Fruit fly (Drosophila melanogaster): ENCODE data around the gene S6KL.

Gene S6KL

DNA sequence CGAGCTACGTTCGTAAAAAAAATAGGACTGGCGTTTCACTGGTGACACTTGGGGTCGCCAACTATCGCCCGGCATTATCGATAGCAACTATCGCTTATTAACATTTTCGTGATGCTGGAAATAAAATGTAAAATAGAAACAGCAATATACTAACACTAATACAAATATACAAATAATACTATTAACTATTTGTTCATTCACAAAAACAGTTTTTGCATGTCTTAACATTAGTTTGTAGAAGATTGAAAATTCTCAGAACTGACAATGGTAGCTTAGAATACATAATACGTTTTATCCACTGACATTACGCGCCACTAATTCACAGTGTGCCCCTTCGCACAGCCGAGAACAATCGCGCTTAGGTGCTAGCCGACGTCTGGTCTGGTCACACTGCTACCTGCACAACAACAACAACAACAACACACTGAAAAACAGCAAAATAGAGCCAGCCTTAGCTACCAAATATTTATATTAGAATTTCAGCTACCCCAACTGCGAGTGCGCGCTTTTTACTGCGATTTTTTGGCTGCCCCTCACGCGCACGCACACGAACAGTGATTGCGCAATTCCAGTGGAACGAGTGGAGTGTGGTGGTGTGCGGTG is at the start of gene S6KL, which contains the start of gene CG6961:
Gene S6KL, plus strand, starts transcription at position 322 of the 603 bp plus-strand sequence.
Gene CG6961, minus strand, starts transcription at position 68 of the 603 bp plus-strand sequence.
- peak; percentile 12 for TF ChIP-seq CG8159 (tag; optimal IDR thresholded peaks at IDR 0.05)
- no peak for TF ChIP-seq EcR (GFP tag; optimal IDR thresholded peaks at IDR 0.05)
- no peak for TF ChIP-seq Pif1A (GFP tag; optimal IDR thresholded peaks at IDR 0.05)
- no peak for TF ChIP-seq CG4496 (GFP tag; IDR thresholded peaks at IDR 0.05)
- no peak for TF ChIP-seq Pif1B (GFP tag; optimal IDR thresholded peaks at IDR 0.05)

DNA sequence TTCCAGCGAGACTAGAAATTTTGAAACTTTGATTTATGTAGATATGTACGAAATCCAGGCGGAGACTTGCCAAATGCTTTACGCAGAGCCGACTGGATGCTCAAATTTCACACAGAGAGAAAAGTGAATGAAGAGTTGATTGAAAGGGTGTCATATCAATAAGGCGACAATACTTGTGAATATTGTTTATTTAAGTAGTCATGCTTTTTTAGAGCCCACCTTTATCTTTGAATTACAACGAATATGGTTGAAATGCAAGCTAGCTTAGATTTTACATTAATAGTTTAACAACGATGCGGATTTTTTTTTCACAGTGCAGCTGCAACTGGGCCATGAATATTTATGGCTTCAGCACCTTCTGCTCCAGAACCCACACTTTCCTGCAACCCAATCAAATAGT is 48.5 kb upstream of the S6KL start, which contains the start of gene CG6873:
Gene CG6873, minus strand, starts transcription at position 101 of the 400 bp plus-strand sequence.
- no peak for TF ChIP-seq CG34367 (tag; optimal IDR thresholded peaks at IDR 0.05)
- TF ChIP-seq gl (tag; optimal IDR thresholded peaks at IDR 0.05): no peak
- no peak for TF ChIP-seq CG12605 (GFP tag; IDR thresholded peaks at IDR 0.05)
- TF ChIP-seq Pif1B (GFP tag; optimal IDR thresholded peaks at IDR 0.05): no peak
- no peak for TF ChIP-seq CG8301 (tag; optimal IDR thresholded peaks at IDR 0.05)
- TF ChIP-seq Pif1A (GFP tag; optimal IDR thresholded peaks at IDR 0.05): no peak
- no peak for TF ChIP-seq fd96Ca (GFP tag; IDR thresholded peaks at IDR 0.05)
- TF ChIP-seq Ets98B (GFP tag; IDR thresholded peaks at IDR 0.05): no peak
- TF ChIP-seq CG13204 (GFP tag; optimal IDR thresholded peaks at IDR 0.05): no peak
- TF ChIP-seq Snoo (tag; optimal IDR thresholded peaks at IDR 0.05): no peak
- no peak for TF ChIP-seq CG14655 (GFP tag; optimal IDR thresholded peaks at IDR 0.05)
- no peak for TF ChIP-seq CG32121 (GFP tag; IDR thresholded peaks at IDR 0.05)
- no peak for TF ChIP-seq CG9948 (tag; optimal IDR thresholded peaks at IDR 0.05)
- TF ChIP-seq CG8159 (tag; optimal IDR thresholded peaks at IDR 0.05): no peak
- no peak for TF ChIP-seq D1 (tag; optimal IDR thresholded peaks at IDR 0.05)
- TF ChIP-seq rn (GFP tag; IDR thresholded peaks at IDR 0.05): no peak

DNA sequence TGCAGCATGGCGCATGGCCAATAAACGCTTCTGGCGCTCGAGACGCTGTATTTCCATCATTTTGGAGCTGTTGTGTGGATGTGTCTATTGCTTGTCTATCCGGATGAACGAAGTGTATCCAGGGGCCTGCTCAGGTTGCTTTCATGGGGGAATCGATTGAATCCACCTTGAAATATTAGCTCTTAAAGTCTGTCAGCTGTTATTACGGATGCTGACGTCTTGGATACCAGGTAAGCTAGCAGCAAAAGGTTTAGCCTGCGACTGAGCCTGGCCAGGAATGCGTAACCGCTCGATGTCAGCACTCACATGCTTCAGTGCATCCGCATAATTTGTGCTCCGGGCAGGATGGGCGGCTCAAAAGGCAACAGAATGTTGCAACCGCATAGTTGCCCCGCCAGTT is 40.1 kb upstream of the S6KL start, which contains the start of gene CG12609:
Gene CG12609, minus strand, starts transcription at position 101 of the 400 bp plus-strand sequence.
- no peak for TF ChIP-seq Pif1A (GFP tag; optimal IDR thresholded peaks at IDR 0.05)
- no peak for TF ChIP-seq CG12605 (GFP tag; IDR thresholded peaks at IDR 0.05)
- TF ChIP-seq CG10348 (GFP tag; IDR thresholded peaks at IDR 0.05): no peak
- no peak for TF ChIP-seq Ets98B (GFP tag; IDR thresholded peaks at IDR 0.05)
- TF ChIP-seq rn (GFP tag; IDR thresholded peaks at IDR 0.05): no peak
- no peak for TF ChIP-seq CG9948 (tag; optimal IDR thresholded peaks at IDR 0.05)
- no peak for TF ChIP-seq D1 (tag; optimal IDR thresholded peaks at IDR 0.05)
- TF ChIP-seq CG13204 (GFP tag; optimal IDR thresholded peaks at IDR 0.05): no peak
- no peak for TF ChIP-seq CG8159 (tag; optimal IDR thresholded peaks at IDR 0.05)
- no peak for TF ChIP-seq CG8301 (tag; optimal IDR thresholded peaks at IDR 0.05)
- TF ChIP-seq CG34367 (tag; optimal IDR thresholded peaks at IDR 0.05): no peak
- TF ChIP-seq Snoo (tag; optimal IDR thresholded peaks at IDR 0.05): no peak
- no peak for TF ChIP-seq Pif1B (GFP tag; optimal IDR thresholded peaks at IDR 0.05)
- TF ChIP-seq gl (tag; optimal IDR thresholded peaks at IDR 0.05): no peak
- TF ChIP-seq CG14655 (GFP tag; optimal IDR thresholded peaks at IDR 0.05): no peak
- TF ChIP-seq EcR (GFP tag; optimal IDR thresholded peaks at IDR 0.05): no peak
- TF ChIP-seq CG32121 (GFP tag; IDR thresholded peaks at IDR 0.05): no peak
- no peak for TF ChIP-seq CG4496 (GFP tag; IDR thresholded peaks at IDR 0.05)

DNA sequence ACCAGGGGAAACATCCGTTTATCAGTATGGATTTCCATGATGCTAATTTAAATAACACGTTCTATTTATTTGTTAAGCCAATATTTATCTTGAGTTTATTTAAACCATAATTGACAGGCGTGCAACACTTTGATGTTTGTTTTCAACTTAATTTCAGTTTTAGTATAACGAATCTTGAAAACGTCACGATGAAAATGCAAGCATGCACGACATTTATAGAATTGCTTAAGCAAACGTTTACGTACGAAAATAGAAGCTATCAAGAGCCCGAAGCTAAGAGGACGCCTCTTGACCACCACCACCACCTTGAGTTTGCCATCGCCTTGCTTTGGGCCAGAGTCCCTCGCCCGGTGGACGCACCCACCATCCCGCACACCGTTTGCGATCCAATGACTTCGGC is 16.9 kb upstream of the S6KL start:
- no peak for TF ChIP-seq CG17806 (tag; optimal IDR thresholded peaks at IDR 0.05)
- no peak for TF ChIP-seq Pif1B (GFP tag; optimal IDR thresholded peaks at IDR 0.05)
- no peak for TF ChIP-seq rn (GFP tag; IDR thresholded peaks at IDR 0.05)
- no peak for TF ChIP-seq CG12605 (GFP tag; IDR thresholded peaks at IDR 0.05)
- no peak for TF ChIP-seq CG9948 (tag; optimal IDR thresholded peaks at IDR 0.05)
- no peak for TF ChIP-seq CG10348 (GFP tag; IDR thresholded peaks at IDR 0.05)
- no peak for TF ChIP-seq CG32121 (GFP tag; IDR thresholded peaks at IDR 0.05)
- no peak for TF ChIP-seq Pif1A (GFP tag; optimal IDR thresholded peaks at IDR 0.05)
- no peak for TF ChIP-seq CG8301 (tag; optimal IDR thresholded peaks at IDR 0.05)
- TF ChIP-seq CG14655 (GFP tag; optimal IDR thresholded peaks at IDR 0.05): no peak
- no peak for TF ChIP-seq CG13204 (GFP tag; optimal IDR thresholded peaks at IDR 0.05)
- no peak for TF ChIP-seq CG15710 (tag; optimal IDR thresholded peaks at IDR 0.05)

DNA sequence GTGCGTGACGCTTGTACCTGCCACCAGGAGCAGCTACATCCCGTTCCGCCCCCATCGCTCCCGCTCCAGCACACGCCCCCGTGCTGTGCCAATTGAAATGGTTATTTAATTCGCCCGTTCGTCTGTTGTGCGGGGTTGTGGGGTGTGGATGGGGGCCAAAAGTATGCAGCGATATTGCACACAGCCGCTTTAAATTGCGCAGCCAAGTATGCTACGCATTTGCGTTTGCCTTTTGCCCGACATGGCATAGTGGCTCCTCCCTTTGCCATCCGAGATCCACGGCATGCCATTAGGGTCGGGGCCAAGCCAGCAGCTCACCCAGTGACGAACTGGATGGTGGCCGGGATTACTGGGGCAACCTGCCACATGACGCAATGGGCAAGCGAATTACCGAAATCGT is 16.3 kb upstream of the S6KL start:
- TF ChIP-seq CG4496 (GFP tag; IDR thresholded peaks at IDR 0.05): peak; percentile 61; the same call in 2 of the 3 replicates
- TF ChIP-seq CG8301 (tag; optimal IDR thresholded peaks at IDR 0.05): no peak

DNA sequence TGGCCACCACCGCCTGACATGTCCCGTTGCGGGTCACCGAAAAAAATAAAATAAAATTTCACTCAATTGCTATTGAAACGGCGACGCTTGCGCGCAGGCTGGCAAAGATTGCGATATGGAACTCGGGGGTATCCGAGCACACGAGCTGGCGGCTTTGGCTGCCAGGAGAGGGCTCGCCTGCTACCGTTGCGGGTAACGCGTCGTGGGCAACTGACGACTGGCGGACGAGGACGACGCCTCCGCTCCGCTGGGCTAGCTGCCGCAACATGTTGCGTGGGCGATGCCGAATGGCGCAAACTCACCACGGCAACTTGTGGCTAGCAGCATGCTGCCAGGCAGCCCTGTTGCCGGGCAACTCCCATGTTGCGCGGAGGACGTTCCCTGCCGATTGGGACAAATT is 14.4 kb upstream of the S6KL start, which contains the start of gene CCKLR-17D3:
Gene CCKLR-17D3, minus strand, starts transcription at position 211 of the 400 bp plus-strand sequence.
- TF ChIP-seq CG8159 (tag; optimal IDR thresholded peaks at IDR 0.05): no peak
- no peak for TF ChIP-seq Pif1B (GFP tag; optimal IDR thresholded peaks at IDR 0.05)
- TF ChIP-seq CG32121 (GFP tag; IDR thresholded peaks at IDR 0.05): 0 out of 2 replicates have a peak, but pooled peaks have one; percentile 16
- 0 out of 3 replicates have a peak, but pooled peaks have one; percentile 23 for TF ChIP-seq CG4496 (GFP tag; IDR thresholded peaks at IDR 0.05)
- TF ChIP-seq CG13204 (GFP tag; optimal IDR thresholded peaks at IDR 0.05): peak; percentile 43

DNA sequence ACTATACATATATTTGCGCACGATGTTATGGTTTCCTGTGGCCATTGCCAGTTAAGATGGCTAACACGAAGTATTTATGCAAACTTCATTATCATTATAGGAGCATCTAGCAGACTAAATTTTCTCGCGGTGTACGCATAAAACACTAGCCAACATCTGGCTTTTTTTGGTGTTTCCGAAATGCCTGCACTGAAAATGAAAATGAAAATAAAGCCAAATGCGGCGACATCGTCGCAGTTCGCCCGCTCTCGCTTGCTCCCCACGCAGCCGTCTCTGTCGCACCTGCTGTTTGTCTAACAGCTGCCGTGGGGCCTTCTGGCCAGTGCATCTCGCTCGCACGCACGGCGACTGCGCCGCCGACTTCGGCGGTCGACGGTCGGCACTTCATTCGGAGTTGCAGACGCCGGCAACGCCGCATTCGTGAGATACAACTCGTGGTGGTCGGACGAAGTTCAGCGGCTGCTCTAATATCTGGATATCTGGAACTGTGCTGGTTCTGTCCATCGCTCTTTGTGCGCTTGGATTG is 13.4 kb upstream of the S6KL start, which contains the start of gene CG6891:
Gene CG6891, plus strand, starts transcription at position 411 of the 526 bp plus-strand sequence.
- TF ChIP-seq Pif1A (GFP tag; optimal IDR thresholded peaks at IDR 0.05) (peak; percentile 18), CG4496 (GFP tag; IDR thresholded peaks at IDR 0.05) (peak; percentile 78), CG13204 (GFP tag; optimal IDR thresholded peaks at IDR 0.05) (peak; percentile 99), rn (GFP tag; IDR thresholded peaks at IDR 0.05) (no peak), D1 (tag; optimal IDR thresholded peaks at IDR 0.05) (no peak), CG34367 (tag; optimal IDR thresholded peaks at IDR 0.05) (no peak), CG8159 (tag; optimal IDR thresholded peaks at IDR 0.05) (peak; percentile 21), gl (tag; optimal IDR thresholded peaks at IDR 0.05) (no peak), CG14655 (GFP tag; optimal IDR thresholded peaks at IDR 0.05) (peak; percentile 70), CG8301 (tag; optimal IDR thresholded peaks at IDR 0.05) (peak; percentile 47), Snoo (tag; optimal IDR thresholded peaks at IDR 0.05) (peak; percentile 73), CG15710 (tag; optimal IDR thresholded peaks at IDR 0.05) (peak; percentile 27), CG12605 (GFP tag; IDR thresholded peaks at IDR 0.05) (peak; percentile 41; the same call in 1 of the 2 replicates), CG17806 (tag; optimal IDR thresholded peaks at IDR 0.05) (peak; percentile 34), CG10348 (GFP tag; IDR thresholded peaks at IDR 0.05) (no peak), CG32121 (GFP tag; IDR thresholded peaks at IDR 0.05) (peak; percentile 70), Pif1B (GFP tag; optimal IDR thresholded peaks at IDR 0.05) (peak; percentile 40), Ets98B (GFP tag; IDR thresholded peaks at IDR 0.05) (peak; percentile 63), EcR (GFP tag; optimal IDR thresholded peaks at IDR 0.05) (peak; percentile 76), fd96Ca (GFP tag; IDR thresholded peaks at IDR 0.05) (peak; percentile 67; the same call in 2 of the 3 replicates), CG9948 (tag; optimal IDR thresholded peaks at IDR 0.05) (peak; percentile 18)
